Worm (Caenorhabditis elegans): ENCODE measurements around the gene mtrf-1L.

ce11 chrIV:5188051-5188450 is 1.1 kb downstream of the mtrf-1L start:
- TF ChIP-seq him-1 (tag; optimal IDR thresholded peaks at IDR 0.05), result no peak
- TF ChIP-seq W03F9.2 (tag; optimal IDR thresholded peaks at IDR 0.05), result no peak

Measured in whole organism, L4/young adult.